Worm (Caenorhabditis elegans): ENCODE measurements around the gene Y45F3A.5.

ce11 chrIII:10596387-10596786 is 10.2 kb upstream of the Y45F3A.5 start, which contains the start of gene Y39A1A.3:
- no peak for TF ChIP-seq cog-1 (tag; optimal IDR thresholded peaks at IDR 0.05)
- no peak for TF ChIP-seq flt-1 (GFP tag; IDR thresholded peaks at IDR 0.05)
- TF ChIP-seq med-1 (GFP tag; optimal IDR thresholded peaks at IDR 0.05; ENCODE audit: insufficient read depth) = no peak
- TF ChIP-seq ztf-29 (GFP tag; IDR thresholded peaks at IDR 0.05) = no peak

All from whole organism, midembryonic.